Fruit fly (Drosophila melanogaster) S2 (cell line): ENCODE results near the gene CG2260.

Source experiments
- CG8478 ChIP-seq: fragments of >200 bp; optimal IDR thresholded peaks from 2 replicates; lab custom pipeline; 2018
- CTCF ChIP-seq, 2 experiments: fragments of >200 bp; optimal IDR thresholded peaks; 2 replicates each; lab custom pipeline; 2018

DNA sequence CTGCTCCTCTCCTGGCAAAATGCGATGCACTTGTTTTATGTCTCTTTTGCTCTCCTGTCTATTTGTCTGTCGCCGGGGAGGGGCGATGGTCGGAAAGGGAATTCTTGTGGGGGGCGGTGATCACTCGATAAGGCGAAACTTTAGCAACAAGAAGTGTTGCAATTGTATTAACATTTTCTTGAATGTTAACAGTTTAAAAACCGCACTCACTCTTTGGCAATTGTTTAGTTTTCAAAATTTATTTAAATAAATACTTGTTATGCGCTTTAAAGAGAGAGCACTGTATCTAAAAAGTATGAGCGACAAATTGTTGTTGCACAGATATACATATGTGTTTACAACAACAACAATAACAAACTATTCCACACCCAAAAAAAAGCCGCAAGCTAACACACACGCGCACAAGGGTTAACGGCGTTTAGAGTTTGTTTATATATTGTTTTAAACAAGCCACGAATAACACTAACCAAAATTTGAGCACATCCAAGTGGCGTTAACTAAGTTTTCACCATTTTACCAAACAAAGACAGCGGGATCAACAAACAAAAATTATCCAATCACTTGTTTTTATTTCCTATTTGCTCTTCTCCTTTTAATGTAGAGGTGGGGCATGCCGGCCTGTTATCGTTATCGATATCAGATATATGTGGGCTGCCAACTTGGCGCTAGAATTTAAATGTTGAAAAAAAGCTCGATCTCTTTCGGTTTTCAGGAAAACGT lies 19.3 kb downstream of the CG2260 start, which contains the start of gene CG2258:
- no peak for TF ChIP-seq CG8478
- no peak for TF ChIP-seq CTCF (optimal IDR thresholded peaks at IDR 0.05; lab: Kevin White, UChicago)
